Worm (Caenorhabditis elegans): ENCODE results near the gene bus-8B.

DNA sequence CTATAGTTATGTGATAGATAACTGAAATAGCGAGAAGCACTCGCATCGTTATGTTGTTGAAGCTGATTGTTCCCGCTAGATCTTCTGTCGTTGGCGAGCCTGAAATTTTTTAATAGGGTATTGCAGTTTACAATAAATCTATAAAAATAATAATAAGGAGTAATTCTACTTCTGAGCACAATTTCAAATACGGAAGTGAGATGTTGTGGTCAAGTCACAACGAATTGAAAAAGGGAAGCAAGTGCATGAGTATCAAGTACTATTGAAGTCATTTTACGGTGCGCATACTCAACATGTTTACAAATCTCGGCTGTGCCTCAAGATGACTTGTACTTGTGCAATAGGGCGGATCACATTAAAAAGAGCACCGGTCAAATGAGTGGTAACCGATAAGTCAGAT is 45.3 kb downstream of the bus-8B start, which contains the start of gene lgx-1:
- TF ChIP-seq ama-1 (optimal IDR thresholded peaks at IDR 0.05): no peak
- no peak for TF ChIP-seq daf-12 (tag; optimal IDR thresholded peaks at IDR 0.05)
- TF ChIP-seq nhr-77 (tag; optimal IDR thresholded peaks at IDR 0.05): no peak
- no peak for TF ChIP-seq lin-15B (tag; optimal IDR thresholded peaks at IDR 0.05)
- TF ChIP-seq hmg-11 (tag; optimal IDR thresholded peaks at IDR 0.05): no peak
- no peak for TF ChIP-seq nhr-11 (tag; optimal IDR thresholded peaks at IDR 0.05)
- no peak for TF ChIP-seq unc-62 (GFP tag; optimal IDR thresholded peaks at IDR 0.05)
- no peak for TF ChIP-seq jun-1 (tag; optimal IDR thresholded peaks at IDR 0.05)
- TF ChIP-seq zag-1 (tag; optimal IDR thresholded peaks at IDR 0.05): no peak
- TF ChIP-seq nhr-237 (tag; optimal IDR thresholded peaks at IDR 0.05): no peak
- no peak for TF ChIP-seq elt-2 (tag; optimal IDR thresholded peaks at IDR 0.05)
